Worm (Caenorhabditis elegans): ENCODE measurements around the gene scl-5.

DNA sequence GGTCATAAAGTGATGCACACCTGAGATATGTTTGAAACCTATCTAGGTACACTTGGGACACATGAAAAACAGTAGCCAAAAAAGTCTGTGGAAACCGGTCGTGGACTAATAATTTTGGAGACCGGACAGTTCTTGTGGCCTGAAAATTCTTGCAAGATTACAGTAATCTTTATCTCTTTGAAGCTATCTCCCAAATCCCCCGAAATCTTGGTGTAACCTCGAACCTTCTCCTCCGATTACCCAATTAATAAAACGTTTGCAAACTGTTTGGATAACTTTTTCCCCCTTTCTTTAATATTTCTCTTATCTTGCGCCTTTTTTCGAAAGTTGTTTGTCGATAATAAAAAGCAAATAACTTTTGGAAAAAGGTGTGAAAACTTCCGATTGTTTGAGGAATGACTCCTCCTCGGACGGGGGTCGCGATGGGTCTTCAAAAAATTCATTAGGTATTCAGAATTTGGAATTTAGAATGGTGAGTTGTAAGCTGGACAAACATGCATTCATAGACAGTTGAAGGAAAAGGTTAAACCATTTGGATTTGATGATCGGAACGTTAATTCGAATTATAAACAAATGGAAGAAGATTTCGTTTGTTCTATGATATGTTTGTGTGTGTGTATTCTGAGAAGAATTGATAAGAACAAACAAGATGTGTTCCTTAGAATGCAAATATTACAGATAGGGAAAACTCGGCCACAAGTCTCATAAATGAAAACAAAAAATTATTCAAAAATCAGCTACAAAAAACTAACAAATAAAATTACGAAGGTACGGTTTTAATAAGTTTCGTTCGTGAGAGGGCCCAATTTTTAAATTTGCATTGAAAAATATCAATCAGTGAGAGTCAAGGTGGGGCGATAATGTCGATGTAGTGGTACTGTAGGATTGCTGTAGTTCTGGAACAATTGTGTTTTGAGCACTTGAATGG lies 19.3 kb downstream of the scl-5 start:
- TF ChIP-seq W03F9.2 (tag; optimal IDR thresholded peaks at IDR 0.05) (no peak), him-1 (tag; optimal IDR thresholded peaks at IDR 0.05) (no peak), dao-5 (tag; optimal IDR thresholded peaks at IDR 0.05) (no peak)
